Worm (Caenorhabditis elegans): ENCODE measurements around the gene tram-1.

- TF ChIP-seq nhr-237 (tag; optimal IDR thresholded peaks at IDR 0.05): no peak
- no peak for TF ChIP-seq elt-3 (tag; optimal IDR thresholded peaks at IDR 0.05)
- no peak for TF ChIP-seq fos-1 (tag; optimal IDR thresholded peaks at IDR 0.05)
- peak; percentile 69 for TF ChIP-seq elt-2 (tag; optimal IDR thresholded peaks at IDR 0.05)
- TF ChIP-seq mdl-1 (tag; optimal IDR thresholded peaks at IDR 0.05): no peak
- TF ChIP-seq nfya-1 (tag; optimal IDR thresholded peaks at IDR 0.05; ENCODE audit: insufficient read depth): no peak
- TF ChIP-seq tbx-2 (tag; optimal IDR thresholded peaks at IDR 0.05): no peak
- no peak for TF ChIP-seq lin-39 (tag; optimal IDR thresholded peaks at IDR 0.05)
Observed at ce11 chrIV:10269137-10269933, 48.2 kb upstream of the tram-1 start, which contains the start of the genes nspd-7 and Y43C5A.2.

Measured in whole organism, L3 larva.